Worm (Caenorhabditis elegans) whole organism, L2 larva: ENCODE results near the gene nas-22.
"Not testable (repeated sequence)": the region's sequence is repeated elsewhere in the genome, so short reads cannot be mapped to it uniquely, and the experiment has no call there.

Source experiments
- Y55F3AM.14 ChIP-seq: fragments of 200-800 bp; sonication (Bioruptor generic); optimal IDR thresholded peaks from 2 replicates; lab custom pipeline; 2018; ENCODE audit warnings: mild to moderate bottlenecking, missing genetic modification characterization, missing compliant biosample characterization
- ZK546.5 ChIP-seq: sonication (generic microtip); optimal IDR thresholded peaks from 2 replicates; lab custom pipeline; 2017; ENCODE audit warnings: missing biosample characterization, missing genetic modification characterization
- alr-1 ChIP-seq: fragments of 150-350 bp; optimal IDR thresholded peaks from 2 replicates; lab custom pipeline; 2014; ENCODE audit warnings: missing biosample characterization, missing genetic modification characterization
- aly-2 ChIP-seq: fragments of 150-350 bp; optimal IDR thresholded peaks from 2 replicates; lab custom pipeline; 2014; ENCODE audit warnings: missing biosample characterization, missing genetic modification characterization
- ceh-16 ChIP-seq: fragments of 150-350 bp; optimal IDR thresholded peaks from 2 replicates; lab custom pipeline; 2014; ENCODE audit warnings: missing biosample characterization, missing genetic modification characterization
- crh-2 ChIP-seq: sonication (generic microtip); optimal IDR thresholded peaks from 2 replicates; lab custom pipeline; 2017; ENCODE audit warnings: missing biosample characterization, missing genetic modification characterization
- elt-3 ChIP-seq: sonication (generic microtip); optimal IDR thresholded peaks from 2 replicates; lab custom pipeline; 2017; ENCODE audit warnings: missing biosample characterization, missing genetic modification characterization
- fos-1 ChIP-seq: fragments of 150-350 bp; optimal IDR thresholded peaks from 2 replicates; lab custom pipeline; 2014; ENCODE audit warnings: missing biosample characterization, missing genetic modification characterization
- lin-11 ChIP-seq: fragments of 150-350 bp; sonication (generic microtip); optimal IDR thresholded peaks from 2 replicates; lab custom pipeline; 2014; ENCODE audit warnings: missing biosample characterization, missing genetic modification characterization, inconsistent platforms, mixed read lengths
- lin-39 ChIP-seq: fragments of 150-350 bp; optimal IDR thresholded peaks from 2 replicates; lab custom pipeline; 2014; ENCODE audit warnings: missing biosample characterization, missing genetic modification reagents, missing genetic modification characterization
- lsy-2 ChIP-seq, 2 experiments: fragments of 150-350 bp in 1 of 2; sonication (generic microtip) in 1 of 2; optimal IDR thresholded peaks; 2 replicates each; lab custom pipeline; 2014 to 2017; ENCODE audit warnings: missing biosample characterization in 2 of 2, missing genetic modification characterization in 2 of 2
- mab-5 ChIP-seq: fragments of 150-350 bp; optimal IDR thresholded peaks from 2 replicates; lab custom pipeline; 2014; ENCODE audit warnings: missing biosample characterization, missing genetic modification characterization
- mdl-1 ChIP-seq, 2 experiments: fragments of 150-350 bp in 1 of 2; sonication (generic microtip) in 1 of 2; optimal IDR thresholded peaks; 2 replicates each; lab custom pipeline; 2017; ENCODE audit warnings: missing biosample characterization in 2 of 2, missing genetic modification characterization in 2 of 2
- nhr-11 ChIP-seq: fragments of 150-350 bp; optimal IDR thresholded peaks from 2 replicates; lab custom pipeline; 2014; ENCODE audit warnings: missing biosample characterization, missing genetic modification characterization
- nhr-12 ChIP-seq: fragments of 150-350 bp; optimal IDR thresholded peaks from 2 replicates; lab custom pipeline; 2014; ENCODE audit warnings: missing biosample characterization, missing genetic modification characterization
- nhr-21 ChIP-seq: fragments of 150-350 bp; optimal IDR thresholded peaks from 2 replicates; lab custom pipeline; 2014; ENCODE audit warnings: missing biosample characterization, missing genetic modification characterization
- nhr-23 ChIP-seq: fragments of 150-350 bp; optimal IDR thresholded peaks from 2 replicates; lab custom pipeline; 2014; ENCODE audit warnings: missing biosample characterization, missing genetic modification reagents, missing genetic modification characterization
- nhr-237 ChIP-seq: fragments of 150-350 bp; optimal IDR thresholded peaks from 2 replicates; lab custom pipeline; 2014; ENCODE audit warnings: missing biosample characterization, missing genetic modification characterization
- nhr-25 ChIP-seq: fragments of 150-350 bp; sonication (generic microtip); optimal IDR thresholded peaks from 3 replicates; lab custom pipeline; 2014; ENCODE audit warnings: missing biosample characterization, missing genetic modification characterization
- nhr-6 ChIP-seq: fragments of 150-350 bp; optimal IDR thresholded peaks from 2 replicates; lab custom pipeline; 2014; ENCODE audit warnings: missing biosample characterization, missing genetic modification characterization
- peb-1 ChIP-seq: fragments of 150-350 bp; optimal IDR thresholded peaks from 2 replicates; lab custom pipeline; 2014; ENCODE audit warnings: missing biosample characterization, missing genetic modification characterization
- sem-4 ChIP-seq: fragments of 150-350 bp; optimal IDR thresholded peaks from 2 replicates; lab custom pipeline; 2014; ENCODE audit warnings: missing biosample characterization, missing genetic modification reagents, missing genetic modification characterization
- skn-1 ChIP-seq: sonication (generic microtip); optimal IDR thresholded peaks from 2 replicates; lab custom pipeline; 2017; ENCODE audit warnings: missing biosample characterization, missing genetic modification characterization
- sma-3 ChIP-seq: sonication (generic microtip); optimal IDR thresholded peaks from 2 replicates; lab custom pipeline; 2016; ENCODE audit warnings: missing genetic modification reagents, missing genetic modification characterization, missing compliant biosample characterization
- sma-9 ChIP-seq, 2 experiments: fragments of 150-350 bp in 1 of 2; sonication (generic microtip) in 1 of 2; optimal IDR thresholded peaks; 2 replicates each; lab custom pipeline; 2014 to 2016; ENCODE audit warnings: missing genetic modification characterization in 2 of 2, mild to moderate bottlenecking in 1 of 2, missing biosample characterization in 1 of 2, missing compliant biosample characterization in 1 of 2, missing genetic modification reagents in 1 of 2, moderate library complexity in 1 of 2
- unc-39 ChIP-seq: fragments of 150-350 bp; optimal IDR thresholded peaks from 2 replicates; lab custom pipeline; 2014; ENCODE audit warnings: missing biosample characterization, missing genetic modification characterization
- zag-1 ChIP-seq: fragments of 150-350 bp; optimal IDR thresholded peaks from 2 replicates; lab custom pipeline; 2014; ENCODE audit warnings: missing biosample characterization, missing genetic modification characterization
- ztf-1 ChIP-seq: fragments of 200-800 bp; sonication (Bioruptor generic); conservative IDR thresholded peaks from 2 replicates; pipeline ENCODE4 v1.3.6; 2022; ENCODE audit warnings: missing genetic modification characterization, missing compliant biosample characterization
- ztf-4 ChIP-seq: fragments of 150-350 bp; optimal IDR thresholded peaks from 2 replicates; lab custom pipeline; 2014; ENCODE audit warnings: missing biosample characterization, missing genetic modification characterization

The nas-22 gene

DNA sequence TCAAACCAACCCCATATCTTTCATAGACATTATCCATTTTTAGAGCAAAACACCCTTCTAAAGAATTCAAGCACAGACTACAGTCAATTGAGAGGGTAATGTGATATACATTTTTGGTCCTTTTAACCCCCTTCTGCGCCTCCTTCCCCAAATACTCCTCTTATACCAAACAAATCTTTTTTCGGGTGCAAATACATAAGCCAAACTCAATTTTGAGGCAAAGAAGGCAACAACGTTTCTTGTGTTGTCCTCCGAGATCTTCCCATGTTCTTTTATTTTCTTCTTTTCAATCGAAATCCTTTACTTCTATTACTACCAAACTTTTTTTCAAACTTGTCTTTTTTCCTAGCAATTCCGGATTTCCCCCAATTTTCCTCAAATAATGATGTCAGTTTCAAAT lies 19.6 kb upstream of the nas-22 start:
- TF ChIP-seq sma-3: no peak

DNA sequence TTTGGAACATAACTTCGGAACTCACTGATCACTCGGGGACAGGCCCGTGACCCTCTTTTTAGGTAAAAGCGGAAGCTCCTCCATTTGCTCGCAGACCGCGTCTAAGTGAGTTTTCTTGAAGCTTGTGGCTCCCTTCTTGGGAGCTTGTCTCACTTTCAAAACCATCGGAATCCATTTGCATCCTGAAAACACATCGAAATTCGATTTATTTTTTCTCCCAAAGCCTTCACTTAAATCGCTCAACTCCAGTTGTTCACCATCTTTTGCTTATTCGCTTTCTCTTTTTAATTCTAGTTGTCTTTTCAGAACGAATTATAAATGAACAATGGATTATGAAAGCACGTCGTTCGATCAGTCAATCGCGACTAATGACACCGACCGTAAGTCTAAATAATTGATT lies 15.2 kb upstream of the nas-22 start, which contains the start of gene T11F9.1:
T11F9.1 (plus strand) TSS at position 301 of the 400 bp plus-strand sequence.
- no peak for TF ChIP-seq ceh-16 (tag; lab: Kevin White, UChicago)
- no peak for TF ChIP-seq nhr-25 (tag; lab: Kevin White, UChicago)
- TF ChIP-seq Y55F3AM.14 (GFP tag; lab: Kevin White, UChicago): no peak
- TF ChIP-seq aly-2 (tag; lab: Kevin White, UChicago): no peak
- TF ChIP-seq mab-5 (tag; lab: Kevin White, UChicago): no peak
- no peak for TF ChIP-seq elt-3
- no peak for TF ChIP-seq sma-9 (GFP tag; optimal IDR thresholded peaks at IDR 0.05; lab: Kevin White, UChicago)
- no peak for TF ChIP-seq sma-9 (tag; optimal IDR thresholded peaks at IDR 0.05; lab: Kevin White, UChicago)
- TF ChIP-seq peb-1 (tag; lab: Kevin White, UChicago): no peak
- no peak for TF ChIP-seq nhr-6
- no peak for TF ChIP-seq nhr-12 (tag; lab: Kevin White, UChicago)
- no peak for TF ChIP-seq fos-1 (tag; lab: Kevin White, UChicago)
- TF ChIP-seq nhr-11 (tag; lab: Kevin White, UChicago): no peak
- no peak for TF ChIP-seq alr-1 (tag; lab: Kevin White, UChicago)
- TF ChIP-seq ztf-1: no peak

- TF ChIP-seq ztf-1: 0 out of 2 replicates have a peak, but pooled peaks have one; percentile 60
- TF ChIP-seq nhr-237 (tag; lab: Kevin White, UChicago): no peak
Measured at ce11 chrV:11462963-11463453, 11.5 kb upstream of the nas-22 start, which contains the start of gene zipt-16. TSS of gene zipt-16 (plus strand) at chrV:11463013.

ce11 chrV:11470210-11470713 lies 4.2 kb upstream of the nas-22 start, which contains the start of gene aat-6:
TSS of gene aat-6 (minus strand) at chrV:11470663.
- TF ChIP-seq fos-1 (tag; lab: Kevin White, UChicago): peak; percentile 82
- TF ChIP-seq alr-1 (tag; lab: Kevin White, UChicago): no peak
- no peak for TF ChIP-seq skn-1
- peak; percentile 54 for TF ChIP-seq sma-9 (GFP tag; optimal IDR thresholded peaks at IDR 0.05; lab: Kevin White, UChicago)
- TF ChIP-seq sma-9 (tag; optimal IDR thresholded peaks at IDR 0.05; lab: Kevin White, UChicago): no peak
- peak; percentile 21 for TF ChIP-seq crh-2 (tag; lab: Kevin White, UChicago)
- TF ChIP-seq, all 48 proteins: peak for 3

DNA sequence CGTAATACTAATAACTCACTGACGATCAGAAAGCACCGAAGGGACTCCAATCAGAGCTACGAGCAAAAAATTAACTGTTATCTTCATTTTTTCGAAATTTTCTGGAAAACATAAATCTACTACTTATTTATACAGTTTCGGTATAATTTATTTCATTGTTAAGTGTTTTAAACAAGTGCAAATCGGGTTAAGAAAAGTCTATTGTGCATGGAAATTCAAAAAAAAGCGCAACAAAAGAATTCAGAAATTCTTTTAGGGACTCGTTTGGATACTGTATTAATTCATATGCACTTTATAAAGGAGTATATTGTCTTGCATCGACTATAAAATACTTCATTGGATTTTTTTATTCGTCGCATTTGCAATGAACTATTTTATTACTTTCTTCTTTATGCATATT lies 2.3 kb upstream of the nas-22 start, which contains the start of the genes nas-20 and nas-21:
nas-20 (minus strand) TSS at position 101 of the 400 bp plus-strand sequence.
nas-21 (plus strand) TSS at position 356 of the 400 bp plus-strand sequence.
- no peak for TF ChIP-seq Y55F3AM.14 (GFP tag; lab: Kevin White, UChicago)
- TF ChIP-seq lin-11 (tag; lab: Kevin White, UChicago): no peak
- no peak for TF ChIP-seq lsy-2 (tag; optimal IDR thresholded peaks at IDR 0.05; lab: Kevin White, UChicago)
- no peak for TF ChIP-seq mdl-1 (tag; optimal IDR thresholded peaks at IDR 0.05; lab: Kevin White, UChicago)
- no peak for TF ChIP-seq nhr-237 (tag; lab: Kevin White, UChicago)
- no peak for TF ChIP-seq aly-2 (tag; lab: Kevin White, UChicago)
- no peak for TF ChIP-seq alr-1 (tag; lab: Kevin White, UChicago)
- TF ChIP-seq zag-1 (tag; lab: Kevin White, UChicago): no peak
- no peak for TF ChIP-seq lin-39 (tag; lab: Kevin White, UChicago)
- TF ChIP-seq nhr-23 (tag; lab: Kevin White, UChicago): no peak
- TF ChIP-seq sma-3: no peak
- no peak for TF ChIP-seq nhr-12 (tag; lab: Kevin White, UChicago)
- TF ChIP-seq ZK546.5 (tag; lab: Kevin White, UChicago): no peak
- TF ChIP-seq elt-3: no peak
- TF ChIP-seq unc-39 (tag; lab: Kevin White, UChicago): no peak
- TF ChIP-seq sma-9 (GFP tag; optimal IDR thresholded peaks at IDR 0.05; lab: Kevin White, UChicago): no peak
- no peak for TF ChIP-seq sma-9 (tag; optimal IDR thresholded peaks at IDR 0.05; lab: Kevin White, UChicago)
- TF ChIP-seq sem-4: no peak
- no peak for TF ChIP-seq ztf-4

ce11 chrV:11475638-11476037 lies 1.1 kb downstream of the nas-22 start, which contains the start of gene T11F9.7:
TSS of gene T11F9.7 (plus strand) at chrV:11475938.
- not testable (repeated sequence) for TF ChIP-seq peb-1, ceh-16, nhr-21 (tag; lab: Kevin White, UChicago)
